Worm (Caenorhabditis elegans): Measurements from ENCODE around the gene fbxa-143.

Gene fbxa-143

DNA sequence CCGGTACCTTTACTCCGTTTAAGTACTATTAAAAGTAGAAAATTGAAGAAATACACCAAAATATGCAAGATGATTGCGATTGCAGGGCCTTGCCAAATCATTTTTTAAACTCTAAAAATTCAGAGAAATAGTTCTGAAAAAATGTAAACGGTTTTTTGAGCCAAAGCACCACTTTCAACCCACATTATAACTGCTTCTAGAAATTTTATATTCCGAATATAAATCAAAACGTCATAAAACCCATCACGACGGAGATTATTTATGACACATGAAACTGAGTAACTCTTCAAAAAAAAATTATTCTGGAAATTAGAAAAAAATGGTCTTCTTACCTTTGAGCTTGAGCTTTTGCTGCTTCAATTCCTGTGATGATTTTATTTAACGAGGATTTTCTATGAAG, 13.1 kb downstream of the fbxa-143 start, which contains the start of gene srxa-16:
Gene srxa-16 (minus strand): TSS at position 101 of the 400 bp plus-strand sequence.
- TF ChIP-seq nhr-43 (tag; optimal IDR thresholded peaks at IDR 0.05; ENCODE audit: poor library complexity, severe bottlenecking) (no peak), mdl-1 (tag; optimal IDR thresholded peaks at IDR 0.05) (no peak), elt-1 (tag; optimal IDR thresholded peaks at IDR 0.05) (no peak), elt-2 (tag; optimal IDR thresholded peaks at IDR 0.05) (no peak), lsy-12 (tag; optimal IDR thresholded peaks at IDR 0.05) (no peak), nhr-77 (tag; optimal IDR thresholded peaks at IDR 0.05) (no peak), mml-1 (tag; optimal IDR thresholded peaks at IDR 0.05) (no peak), ceh-82 (tag; optimal IDR thresholded peaks at IDR 0.05) (no peak)

DNA sequence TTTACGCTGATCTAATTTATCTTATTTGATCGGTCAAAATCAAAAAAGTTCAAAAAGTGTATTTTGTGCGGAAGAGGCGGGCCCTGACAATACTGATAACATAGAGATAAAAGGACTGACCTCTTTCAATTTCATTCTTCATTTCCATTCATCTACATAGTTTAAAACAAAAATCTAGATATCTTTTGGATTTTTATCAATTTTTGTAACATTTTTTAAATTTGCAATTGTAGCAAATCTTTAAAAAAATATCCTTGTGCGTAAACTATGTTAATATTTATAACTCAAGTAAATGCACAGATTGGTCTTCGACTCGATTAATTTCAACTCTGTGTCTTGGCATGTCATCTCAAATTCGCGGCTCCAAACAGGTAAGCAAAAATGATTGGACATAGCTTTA, 23.7 kb downstream of the fbxa-143 start, which contains the start of gene argk-1:
Gene argk-1 (plus strand): TSS at position 301 of the 400 bp plus-strand sequence.
- TF ChIP-seq elt-1 (tag; optimal IDR thresholded peaks at IDR 0.05) = no peak
- no peak for TF ChIP-seq hmg-11 (tag; optimal IDR thresholded peaks at IDR 0.05)

DNA sequence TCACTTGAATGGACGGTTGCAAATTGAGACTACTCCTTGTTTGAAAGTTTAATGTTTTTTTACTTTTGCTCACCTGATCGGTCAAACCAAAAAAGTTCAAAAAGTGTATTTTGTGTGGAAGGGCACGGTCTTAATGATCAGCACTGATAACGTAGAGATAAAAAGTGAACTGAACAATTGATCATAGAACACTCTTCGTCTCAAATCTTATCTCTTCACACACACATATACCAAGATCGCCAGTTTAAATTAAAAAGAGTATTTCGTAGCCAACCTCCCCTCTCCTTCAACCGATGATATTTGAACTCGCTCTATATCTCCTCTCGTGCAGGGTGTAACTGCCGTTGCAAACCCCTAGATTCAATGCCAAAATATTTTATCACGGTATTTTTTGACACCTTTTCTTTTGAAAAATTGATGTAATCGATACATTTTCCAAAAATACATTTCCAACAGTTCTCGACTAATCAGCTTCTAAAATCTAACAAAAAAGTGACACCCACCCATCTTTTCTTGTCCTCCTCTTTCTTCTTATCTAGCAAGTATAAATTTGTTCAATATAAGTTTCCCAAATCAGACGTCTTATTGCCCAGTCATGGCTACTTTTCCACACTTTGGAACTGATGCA, 27.1 kb downstream of the fbxa-143 start, which contains the start of gene cth-1:
Gene cth-1 (plus strand): TSS at position 578 of the 628 bp plus-strand sequence.
- peak; percentile 73 for TF ChIP-seq pqm-1 (tag; optimal IDR thresholded peaks at IDR 0.05)
- peak in 1 of 3 experiments; percentile 72 for TF ChIP-seq elt-3 (tag; optimal IDR thresholded peaks at IDR 0.05)
- no peak for TF ChIP-seq nhr-43 (tag; optimal IDR thresholded peaks at IDR 0.05; ENCODE audit: poor library complexity, severe bottlenecking)
- TF ChIP-seq elt-1 (tag; optimal IDR thresholded peaks at IDR 0.05) = peak; percentile 59
- TF ChIP-seq elt-2 (tag; optimal IDR thresholded peaks at IDR 0.05) = peak; percentile 60

DNA sequence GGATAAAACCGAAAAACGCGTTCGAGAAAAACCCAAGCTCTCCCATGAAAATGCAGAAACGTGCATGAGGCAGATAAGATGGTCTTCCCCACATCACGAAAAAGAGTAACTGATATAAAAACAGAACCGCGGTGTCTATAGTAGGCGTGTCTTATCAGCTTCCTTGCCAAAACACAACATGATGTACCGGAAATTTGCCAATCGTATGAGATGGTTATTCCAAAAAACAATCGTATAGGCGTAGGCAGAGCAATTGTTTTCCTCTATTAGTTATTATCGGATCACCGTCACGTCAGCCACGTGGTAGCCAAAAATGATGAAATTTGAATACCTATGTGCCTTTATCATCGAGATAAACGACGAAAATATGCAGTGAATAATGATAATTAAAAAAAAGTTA, 27.9 kb downstream of the fbxa-143 start, which contains the start of gene str-7:
Gene str-7 (minus strand): TSS at position 101 of the 400 bp plus-strand sequence.
- TF ChIP-seq pqm-1 (tag; optimal IDR thresholded peaks at IDR 0.05) = peak; percentile 2
- no peak for TF ChIP-seq skn-1 (tag; optimal IDR thresholded peaks at IDR 0.05)

DNA sequence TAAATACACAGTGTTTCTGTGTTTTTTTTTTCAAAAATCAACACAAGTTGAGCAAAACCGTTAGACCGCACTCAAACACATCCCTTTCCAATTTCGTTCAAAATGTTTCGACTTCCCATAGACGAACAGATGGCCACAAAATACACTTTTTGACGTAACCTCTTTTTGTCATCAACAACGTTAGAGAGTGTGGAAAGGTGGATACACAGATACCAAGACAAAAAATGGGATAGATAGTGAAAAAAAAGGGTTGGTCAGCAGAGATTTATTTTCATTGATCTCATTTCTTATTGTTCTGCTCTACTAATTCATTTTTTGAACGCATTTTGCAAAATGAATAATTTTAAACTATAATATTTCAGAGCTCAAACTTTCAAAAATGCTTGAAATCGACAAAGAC, 32.4 kb downstream of the fbxa-143 start:
- TF ChIP-seq pqm-1 (tag; optimal IDR thresholded peaks at IDR 0.05) (peak; percentile 19), fkh-10 (GFP tag; optimal IDR thresholded peaks at IDR 0.05) (no peak), elt-2 (tag; optimal IDR thresholded peaks at IDR 0.05) (peak; percentile 12), lin-15B (tag; optimal IDR thresholded peaks at IDR 0.05) (no peak)

DNA sequence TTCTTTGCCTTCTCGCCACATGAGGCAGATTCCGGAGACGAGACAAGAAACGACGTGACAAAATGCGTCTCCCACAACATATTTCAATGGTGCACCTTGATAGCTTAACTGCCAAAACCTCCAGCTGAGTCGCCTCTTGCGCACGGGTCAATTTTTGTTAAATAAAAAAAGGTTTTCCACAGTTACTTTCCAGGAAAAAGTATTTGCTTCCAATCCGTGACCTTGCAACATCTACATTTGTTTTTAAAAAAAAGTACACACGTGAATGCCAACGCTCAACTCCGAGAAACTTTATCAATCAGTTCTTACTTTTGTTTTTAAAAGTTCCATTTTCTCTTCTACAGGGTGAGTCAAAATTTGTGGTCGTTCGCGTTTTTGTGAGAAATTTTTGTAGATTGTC, 33.0 kb downstream of the fbxa-143 start, which contains the start of gene F22B8.7:
Gene F22B8.7 (plus strand): TSS at position 301 of the 400 bp plus-strand sequence.
- TF ChIP-seq snpc-4 (tag; optimal IDR thresholded peaks at IDR 0.05) (no peak), lsy-12 (tag; optimal IDR thresholded peaks at IDR 0.05) (no peak), unc-62 (GFP tag; optimal IDR thresholded peaks at IDR 0.05) (no peak), sea-2 (GFP tag; optimal IDR thresholded peaks at IDR 0.05) (no peak)

DNA sequence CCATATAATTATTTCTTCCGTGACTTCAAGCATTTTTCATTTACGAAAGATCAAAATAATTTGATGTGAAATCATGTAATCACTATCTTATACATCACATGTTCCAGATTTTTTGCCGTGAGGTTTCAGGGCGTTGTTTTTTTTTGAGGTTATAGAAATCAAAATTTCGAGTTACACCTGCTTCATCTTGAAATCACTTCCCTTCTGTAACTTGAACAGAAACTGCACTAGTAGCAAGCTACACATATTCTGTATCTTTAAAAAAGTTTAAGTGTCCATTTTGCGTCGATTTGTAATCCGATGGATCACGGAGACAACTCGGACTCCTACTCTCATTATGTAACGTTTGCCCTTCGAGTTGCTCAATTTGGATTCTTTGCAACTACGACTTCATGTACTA, 36.6 kb downstream of the fbxa-143 start, which contains the start of gene F22B8.3:
Gene F22B8.3 (plus strand): TSS at position 301 of the 400 bp plus-strand sequence.
- TF ChIP-seq unc-62 (GFP tag; optimal IDR thresholded peaks at IDR 0.05) = no peak
- TF ChIP-seq ztf-11 (tag; optimal IDR thresholded peaks at IDR 0.05) = no peak
- no peak for TF ChIP-seq ceh-16 (tag; optimal IDR thresholded peaks at IDR 0.05)
- no peak for TF ChIP-seq fkh-10 (GFP tag; optimal IDR thresholded peaks at IDR 0.05)
- no peak for TF ChIP-seq sea-2 (GFP tag; optimal IDR thresholded peaks at IDR 0.05)
- TF ChIP-seq tbx-2 (tag; optimal IDR thresholded peaks at IDR 0.05) = no peak
- TF ChIP-seq ZK546.5 (tag; optimal IDR thresholded peaks at IDR 0.05) = no peak
- no peak for TF ChIP-seq elt-2 (tag; optimal IDR thresholded peaks at IDR 0.05)
- no peak for TF ChIP-seq nhr-11 (tag; optimal IDR thresholded peaks at IDR 0.05)
- no peak for TF ChIP-seq nhr-237 (tag; optimal IDR thresholded peaks at IDR 0.05)

DNA sequence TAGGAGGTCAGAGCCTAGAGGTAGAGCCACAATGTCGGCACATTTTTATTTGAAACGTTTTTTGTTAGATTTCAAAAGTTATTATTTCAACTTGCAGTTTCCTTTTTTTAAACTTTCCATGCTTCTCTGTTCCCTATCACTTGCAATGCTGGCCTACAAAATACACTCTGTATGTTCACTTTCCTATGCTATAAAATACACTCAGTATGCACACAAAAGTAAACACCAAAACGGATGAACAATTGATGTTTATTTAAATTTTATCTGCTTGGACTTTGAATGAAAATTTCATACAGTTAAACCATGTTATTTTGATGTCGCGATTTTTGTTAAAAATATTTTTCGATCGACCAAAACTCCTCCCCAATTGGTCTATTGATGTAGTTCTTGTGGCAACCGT, 46.6 kb downstream of the fbxa-143 start:
- no peak for TF ChIP-seq nhr-67 (tag; optimal IDR thresholded peaks at IDR 0.05)
- no peak for TF ChIP-seq snpc-4 (tag; optimal IDR thresholded peaks at IDR 0.05)
- no peak for TF ChIP-seq nfya-1 (tag; optimal IDR thresholded peaks at IDR 0.05; ENCODE audit: insufficient read depth)
- TF ChIP-seq pha-4 (tag; optimal IDR thresholded peaks at IDR 0.05) = peak; percentile 44
- no peak for TF ChIP-seq mdl-1 (tag; optimal IDR thresholded peaks at IDR 0.05)
- no peak for TF ChIP-seq ZK546.5 (tag; optimal IDR thresholded peaks at IDR 0.05)
- TF ChIP-seq elt-2 (tag; optimal IDR thresholded peaks at IDR 0.05) = peak; percentile 18
- TF ChIP-seq egl-27 (tag; optimal IDR thresholded peaks at IDR 0.05) = no peak
- TF ChIP-seq lin-15B (tag; optimal IDR thresholded peaks at IDR 0.05) = no peak
- TF ChIP-seq ceh-82 (tag; optimal IDR thresholded peaks at IDR 0.05) = no peak
- TF ChIP-seq pqm-1 (tag; optimal IDR thresholded peaks at IDR 0.05) = peak; percentile 68
- TF ChIP-seq elt-3 (tag; optimal IDR thresholded peaks at IDR 0.05) = no peak
